Worm (Caenorhabditis elegans) whole organism, young adult: ENCODE measurements around the gene str-261.
A peak's percentile ranks its signal among the peaks of the same experiment; 100 is the strongest.

Experiments
- D2030.7 ChIP-seq: fragments of 200-800 bp; sonication (Bioruptor generic); IDR thresholded peaks from 2 replicates; pipeline ENCODE4 v1.3.6; 2022; ENCODE audit warnings: missing genetic modification reagents, missing genetic modification characterization, missing compliant biosample characterization
- F10E7.11 ChIP-seq: sonication (generic microtip); optimal IDR thresholded peaks from 2 replicates; lab custom pipeline; 2017; ENCODE audit warnings: mild to moderate bottlenecking, missing genetic modification characterization, moderate library complexity, missing compliant biosample characterization
- F39B2.1 ChIP-seq: fragments of 200-800 bp; sonication (Bioruptor generic); IDR thresholded peaks from 2 replicates; pipeline ENCODE4 v1.3.6; 2022; ENCODE audit warnings: missing genetic modification reagents, missing genetic modification characterization, missing compliant biosample characterization
- F57C9.4 ChIP-seq: sonication (generic microtip); optimal IDR thresholded peaks from 2 replicates; lab custom pipeline; 2017; ENCODE audit warnings: mild to moderate bottlenecking, missing genetic modification characterization, missing compliant biosample characterization
- T26A5.8 ChIP-seq: sonication (generic microtip); optimal IDR thresholded peaks from 2 replicates; lab custom pipeline; 2016; ENCODE audit warnings: missing genetic modification characterization, missing compliant biosample characterization
- Y56A3A.18 ChIP-seq: fragments of 200-800 bp; sonication (Bioruptor generic); IDR thresholded peaks from 2 replicates; pipeline ENCODE4 v1.3.6; 2022; ENCODE audit warnings: missing genetic modification reagents, missing genetic modification characterization, missing compliant biosample characterization
- Y67H2A.10 ChIP-seq: fragments of 200-800 bp; sonication (Bioruptor generic); conservative IDR thresholded peaks from 2 replicates; pipeline ENCODE4 v1.3.6; 2022; ENCODE audit warnings: missing genetic modification reagents, missing genetic modification characterization, missing compliant biosample characterization
- Y79H2A.3 ChIP-seq: fragments of 200-800 bp; sonication (Bioruptor generic); conservative IDR thresholded peaks from 2 replicates; pipeline ENCODE4 v1.3.6; 2022; ENCODE audit warnings: missing genetic modification reagents, missing genetic modification characterization, missing compliant biosample characterization
- aptf-3 ChIP-seq: fragments of 200-800 bp; sonication (Bioruptor generic); IDR thresholded peaks from 2 replicates; pipeline ENCODE4 v1.3.6; 2022; ENCODE audit warnings: missing genetic modification characterization, missing compliant biosample characterization
- athp-1 ChIP-seq: sonication (generic microtip); optimal IDR thresholded peaks from 2 replicates; lab custom pipeline; 2017; ENCODE audit warnings: mild to moderate bottlenecking, missing genetic modification characterization, missing compliant biosample characterization
- bed-1 ChIP-seq: fragments of 200-800 bp; sonication (Bioruptor generic); IDR thresholded peaks from 2 replicates; pipeline ENCODE4 v1.3.6; 2022; ENCODE audit warnings: missing genetic modification reagents, missing genetic modification characterization, missing compliant biosample characterization
- bed-2 ChIP-seq: fragments of 200-800 bp; sonication (Bioruptor generic); IDR thresholded peaks from 2 replicates; pipeline ENCODE4 v1.3.6; 2022; ENCODE audit warnings: missing genetic modification reagents, missing genetic modification characterization, missing compliant biosample characterization
- ccch-3 ChIP-seq: fragments of 200-800 bp; sonication (Bioruptor generic); optimal IDR thresholded peaks from 2 replicates; lab custom pipeline; 2018; ENCODE audit warnings: mild to moderate bottlenecking, missing genetic modification characterization, missing compliant biosample characterization
- cebp-1 ChIP-seq, 2 experiments: fragments of 200-800 bp in 1 of 2; sonication (Bioruptor generic) in 1 of 2; sonication (generic microtip) in 1 of 2; IDR thresholded peaks in 1 of 2; optimal IDR thresholded peaks in 1 of 2; 2 replicates each; pipeline versions ENCODE4 v1.3.6 to Lab custom; 2017 to 2022; ENCODE audit warnings: missing compliant biosample characterization in 2 of 2, missing genetic modification characterization in 2 of 2, mild to moderate bottlenecking in 1 of 2, missing genetic modification reagents in 1 of 2, moderate library complexity in 1 of 2
- ceh-40 ChIP-seq: fragments of 200-800 bp; sonication (Bioruptor generic); IDR thresholded peaks from 2 replicates; pipeline ENCODE4 v1.3.6; 2022; ENCODE audit warnings: missing genetic modification characterization, missing compliant biosample characterization
- ceh-79 ChIP-seq: sonication (generic microtip); optimal IDR thresholded peaks from 2 replicates; lab custom pipeline; 2017; ENCODE audit warnings: mild to moderate bottlenecking, missing genetic modification characterization, missing compliant biosample characterization
- ceh-91 ChIP-seq: fragments of 200-800 bp; sonication (Bioruptor generic); IDR thresholded peaks from 2 replicates; pipeline ENCODE4 v1.3.6; 2022; ENCODE audit warnings: missing genetic modification reagents, missing genetic modification characterization, missing compliant biosample characterization
- chd-7 ChIP-seq: sonication (generic microtip); optimal IDR thresholded peaks from 2 replicates; lab custom pipeline; 2016; ENCODE audit warnings: mild to moderate bottlenecking, missing genetic modification characterization, moderate library complexity, missing compliant biosample characterization
- dox-1 ChIP-seq: fragments of 200-800 bp; sonication (Bioruptor generic); IDR thresholded peaks from 2 replicates; pipeline ENCODE4 v1.3.6; 2022; ENCODE audit warnings: missing genetic modification reagents, missing genetic modification characterization, missing compliant biosample characterization
- egl-44 ChIP-seq: fragments of 200-800 bp; sonication (Bioruptor generic); IDR thresholded peaks from 2 replicates; pipeline ENCODE4 v1.3.6; 2022; ENCODE audit warnings: missing genetic modification reagents, missing genetic modification characterization, missing compliant biosample characterization
- ets-4 ChIP-seq: fragments of 200-800 bp; sonication (Bioruptor generic); optimal IDR thresholded peaks from 2 replicates; lab custom pipeline; 2018; ENCODE audit warnings: mild to moderate bottlenecking, missing genetic modification characterization, missing compliant biosample characterization
- gei-17 ChIP-seq: fragments of 200-800 bp; sonication (Bioruptor generic); optimal IDR thresholded peaks from 2 replicates; lab custom pipeline; 2018; ENCODE audit warnings: mild to moderate bottlenecking, missing genetic modification characterization, missing compliant biosample characterization
- hrde-1 ChIP-seq: sonication (generic microtip); optimal IDR thresholded peaks from 2 replicates; lab custom pipeline; 2016; ENCODE audit warnings: missing genetic modification characterization, mild to moderate bottlenecking, missing compliant biosample characterization, moderate library complexity, missing genotype, missing genetic modification reagents, borderline replicate concordance
- hsf-1 ChIP-seq: fragments of 200-800 bp; sonication (Bioruptor generic); IDR thresholded peaks from 2 replicates; pipeline ENCODE4 v1.3.6; 2022; ENCODE audit warnings: missing genetic modification reagents, missing genetic modification characterization, missing compliant biosample characterization
- let-526 ChIP-seq: fragments of 200-800 bp; sonication (Bioruptor generic); IDR thresholded peaks from 2 replicates; pipeline ENCODE4 v1.3.6; 2022; ENCODE audit warnings: missing genetic modification reagents, missing genetic modification characterization, missing compliant biosample characterization
- let-607 ChIP-seq, 2 experiments: fragments of 200-800 bp in 1 of 2; sonication (Bioruptor generic) in 1 of 2; sonication (generic microtip) in 1 of 2; optimal IDR thresholded peaks; 2 replicates each; lab custom pipeline; 2016 to 2018; ENCODE audit warnings: mild to moderate bottlenecking in 2 of 2, missing compliant biosample characterization in 2 of 2, missing genetic modification characterization in 2 of 2, moderate library complexity in 2 of 2, missing genotype in 1 of 2
- lin-54 ChIP-seq: fragments of 200-800 bp; sonication (Bioruptor generic); optimal IDR thresholded peaks from 2 replicates; lab custom pipeline; 2018; ENCODE audit warnings: mild to moderate bottlenecking, missing genetic modification characterization, missing compliant biosample characterization
- lsl-1 ChIP-seq: fragments of 200-800 bp; sonication (Bioruptor generic); optimal IDR thresholded peaks from 2 replicates; lab custom pipeline; 2018; ENCODE audit warnings: mild to moderate bottlenecking, missing genetic modification characterization, moderate library complexity, missing compliant biosample characterization
- madf-6 ChIP-seq: fragments of 200-800 bp; sonication (Bioruptor generic); IDR thresholded peaks from 2 replicates; pipeline ENCODE4 v1.3.6; 2022; ENCODE audit warnings: missing genetic modification reagents, missing genetic modification characterization, missing compliant biosample characterization
- mcd-1 ChIP-seq: fragments of 200-800 bp; sonication (Bioruptor generic); IDR thresholded peaks from 2 replicates; pipeline ENCODE4 v1.3.6; 2022; ENCODE audit warnings: missing genetic modification reagents, missing genetic modification characterization, missing compliant biosample characterization
- mxl-1 ChIP-seq: sonication (generic microtip); optimal IDR thresholded peaks from 2 replicates; lab custom pipeline; 2016; ENCODE audit warnings: missing genetic modification characterization, missing compliant biosample characterization
- nfya-1 ChIP-seq: sonication (generic microtip); optimal IDR thresholded peaks from 2 replicates; lab custom pipeline; 2017; ENCODE audit warnings: antibody characterized with exemption, missing compliant biosample characterization, missing genetic modification characterization, borderline replicate concordance; ENCODE audit not compliant: insufficient read depth
- nfya-2 ChIP-seq: fragments of 200-800 bp; sonication (Bioruptor generic); IDR thresholded peaks from 2 replicates; pipeline ENCODE4 v1.3.6; 2022; ENCODE audit warnings: missing genetic modification reagents, missing genetic modification characterization, missing compliant biosample characterization
- nfyb-1 ChIP-seq: fragments of 200-800 bp; sonication (Bioruptor generic); IDR thresholded peaks from 2 replicates; pipeline ENCODE4 v1.3.6; 2022; ENCODE audit warnings: missing genetic modification reagents, missing genetic modification characterization, missing compliant biosample characterization
- nhr-120 ChIP-seq: fragments of 200-800 bp; sonication (Bioruptor generic); IDR thresholded peaks from 2 replicates; pipeline ENCODE4 v1.3.6; 2022; ENCODE audit warnings: missing genetic modification characterization, missing compliant biosample characterization
- nhr-80 ChIP-seq: sonication (generic microtip); optimal IDR thresholded peaks from 2 replicates; lab custom pipeline; 2016; ENCODE audit warnings: missing genetic modification characterization, missing compliant biosample characterization
- pbrm-1 ChIP-seq: fragments of 200-800 bp; sonication (Bioruptor generic); IDR thresholded peaks from 2 replicates; pipeline ENCODE4 v1.3.6; 2022; ENCODE audit warnings: missing genetic modification reagents, missing genetic modification characterization, missing compliant biosample characterization
- snpc-1.1 ChIP-seq: sonication (generic microtip); optimal IDR thresholded peaks from 2 replicates; lab custom pipeline; 2017; ENCODE audit warnings: missing genetic modification characterization, mild to moderate bottlenecking, missing compliant biosample characterization, antibody characterized with exemption, moderate library complexity, missing genotype, missing genetic modification reagents; ENCODE audit not compliant: insufficient read depth
- snpc-4 ChIP-seq, 5 experiments: fragments of 150-350 bp in 1 of 5; sonication (generic microtip) in 4 of 5; optimal IDR thresholded peaks; 2 replicates each; lab custom pipeline; 2014 to 2018; ENCODE audit warnings: missing genetic modification characterization in 5 of 5, missing biosample characterization in 3 of 5, antibody characterized with exemption in 2 of 5, mild to moderate bottlenecking in 2 of 5, missing compliant biosample characterization in 2 of 5, missing genotype in 2 of 5, moderate library complexity in 2 of 5, missing genetic modification reagents in 1 of 5
- tbp1 ChIP-seq: fragments of 200-800 bp; sonication (Bioruptor generic); optimal IDR thresholded peaks from 2 replicates; lab custom pipeline; 2018; ENCODE audit warnings: mild to moderate bottlenecking, missing genetic modification characterization, missing compliant biosample characterization
- xnd-1 ChIP-seq: sonication (generic microtip); optimal IDR thresholded peaks from 2 replicates; lab custom pipeline; 2016; ENCODE audit warnings: missing genotype, missing genetic modification reagents, missing genetic modification characterization, missing compliant biosample characterization
- zfh-2 ChIP-seq: fragments of 200-800 bp; sonication (Bioruptor generic); conservative IDR thresholded peaks from 2 replicates; pipeline ENCODE4 v1.3.6; 2022; ENCODE audit warnings: missing genetic modification reagents, missing genetic modification characterization, missing compliant biosample characterization
- ztf-22 ChIP-seq: fragments of 200-800 bp; sonication (Bioruptor generic); optimal IDR thresholded peaks from 2 replicates; lab custom pipeline; 2018; ENCODE audit warnings: mild to moderate bottlenecking, missing genetic modification characterization, moderate library complexity, missing compliant biosample characterization
- ztf-26 ChIP-seq: sonication (generic microtip); optimal IDR thresholded peaks from 2 replicates; lab custom pipeline; 2017; ENCODE audit warnings: missing genetic modification characterization, missing compliant biosample characterization
- ztf-6 ChIP-seq: fragments of 200-800 bp; sonication (Bioruptor generic); IDR thresholded peaks from 2 replicates; pipeline ENCODE4 v1.3.6; 2022; ENCODE audit warnings: missing genetic modification reagents, missing genetic modification characterization, missing compliant biosample characterization

str-261 gene

ce11 chrIII:11119176-11119853, 45.0 kb downstream of the str-261 start, which contains the start of the genes sup-35 and Y48A6C.4 (continued):
- TF ChIP-seq lin-54 (peak; percentile 90), chd-7 (no peak), tbp1 (GFP tag; lab: Kevin White, UChicago) (peak; percentile 52), ccch-3 (no peak), ets-4 (no peak), bed-1 (GFP tag; lab: Robert Waterston, UW) (no peak), nfya-1 (no peak), lsl-1 (GFP tag; lab: Kevin White, UChicago) (peak; percentile 64), hsf-1 (GFP tag; lab: Robert Waterston, UW) (no peak), snpc-4 (GFP tag; optimal IDR thresholded peaks at IDR 0.05; lab: Kevin White, UChicago) (no peak), snpc-4 (tag; optimal IDR thresholded peaks at IDR 0.05; lab: Kevin White, UChicago) (peak in 3 of 4 experiments; percentile 32 to 77 (median 73)), athp-1 (tag; lab: Kevin White, UChicago) (peak; percentile 47)

- TF ChIP-seq ztf-26 (tag; lab: Kevin White, UChicago) (no peak), nfyb-1 (no peak), let-607 (tag; optimal IDR thresholded peaks at IDR 0.05; lab: Kevin White, UChicago) (no peak), bed-2 (no peak), let-526 (GFP tag; lab: Robert Waterston, UW) (no peak), zfh-2 (GFP tag; lab: Robert Waterston, UW) (no peak), tbp1 (GFP tag; lab: Kevin White, UChicago) (no peak), ceh-91 (no peak), ztf-22 (GFP tag; lab: Kevin White, UChicago) (no peak), F39B2.1 (no peak), egl-44 (GFP tag; lab: Robert Waterston, UW) (peak; percentile 32; the same call in 1 of the 2 replicates), chd-7 (no peak), dox-1 (GFP tag; lab: Robert Waterston, UW) (no peak), hsf-1 (GFP tag; lab: Robert Waterston, UW) (0 out of 2 replicates have a peak, but pooled peaks have one; percentile 13), mxl-1 (no peak), ceh-79 (tag; lab: Kevin White, UChicago) (no peak), Y79H2A.3 (no peak), aptf-3 (GFP tag; lab: Robert Waterston, UW) (no peak), nfya-2 (GFP tag; lab: Robert Waterston, UW) (no peak), mcd-1 (GFP tag; lab: Robert Waterston, UW) (0 out of 2 replicates have a peak, but pooled peaks have one; percentile 11), hrde-1 (no peak), gei-17 (GFP tag; lab: Kevin White, UChicago) (no peak), cebp-1 (GFP tag; IDR thresholded peaks at IDR 0.05; lab: Robert Waterston, UW) (no peak), cebp-1 (tag; optimal IDR thresholded peaks at IDR 0.05; lab: Kevin White, UChicago) (no peak), ztf-6 (GFP tag; lab: Robert Waterston, UW) (no peak), F57C9.4 (tag; lab: Kevin White, UChicago) (no peak), T26A5.8 (no peak), F10E7.11 (tag; lab: Kevin White, UChicago) (no peak), madf-6 (GFP tag; lab: Robert Waterston, UW) (peak; percentile 46), nhr-80 (no peak), Y56A3A.18 (GFP tag; lab: Robert Waterston, UW) (no peak), ceh-40 (GFP tag; lab: Robert Waterston, UW) (no peak), nhr-120 (0 out of 2 replicates have a peak, but pooled peaks have one; percentile 61), Y67H2A.10 (GFP tag; lab: Robert Waterston, UW) (no peak), snpc-1.1 (tag; lab: Kevin White, UChicago) (peak; percentile 84), xnd-1 (tag; lab: Kevin White, UChicago) (no peak), D2030.7 (GFP tag; lab: Robert Waterston, UW) (0 out of 2 replicates have a peak, but pooled peaks have one; percentile 37), pbrm-1 (GFP tag; lab: Robert Waterston, UW) (0 out of 2 replicates have a peak, but pooled peaks have one; percentile 10)
Observed at ce11 chrIII:11123844-11124243, 49.5 kb downstream of the str-261 start.
